Worm (Caenorhabditis elegans): Measurements from ENCODE around the gene osta-1.

osta-1 gene

DNA sequence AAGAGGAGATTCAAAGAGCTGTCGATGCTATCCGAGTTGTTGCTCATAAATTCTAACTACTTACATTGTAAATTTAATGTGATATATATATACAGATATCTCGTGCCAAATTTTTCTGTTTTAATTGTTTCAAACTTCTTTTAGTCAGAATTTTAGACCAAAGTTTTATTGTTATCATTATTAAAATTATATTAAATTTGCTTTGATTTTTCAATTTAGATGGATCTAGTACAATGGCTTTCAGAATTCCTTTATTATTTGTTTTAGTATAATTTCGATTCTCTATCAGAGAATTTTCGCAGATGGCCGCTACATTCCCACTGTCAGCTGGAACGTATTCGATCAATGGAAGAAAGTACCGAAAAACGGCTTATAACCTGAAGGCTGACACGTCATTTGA, 50.9 kb downstream of the osta-1 start, which contains the start of gene ascc-1:
ascc-1 (plus strand) TSS at position 301 of the 400 bp plus-strand sequence.
- TF ChIP-seq let-526 (GFP tag; IDR thresholded peaks at IDR 0.05), result no peak
- TF ChIP-seq lin-26 (GFP tag; IDR thresholded peaks at IDR 0.05), result no peak
- no peak for TF ChIP-seq F33H1.4 (GFP tag; IDR thresholded peaks at IDR 0.05)
- no peak for TF ChIP-seq mxl-1 (tag; optimal IDR thresholded peaks at IDR 0.05)
- no peak for TF ChIP-seq F49E8.2 (tag; optimal IDR thresholded peaks at IDR 0.05; ENCODE audit: insufficient read depth)
- no peak for TF ChIP-seq ceh-58 (GFP tag; IDR thresholded peaks at IDR 0.05)
- TF ChIP-seq ets-4 (GFP tag; optimal IDR thresholded peaks at IDR 0.05), result no peak
- no peak for TF ChIP-seq him-1 (tag; optimal IDR thresholded peaks at IDR 0.05)

DNA sequence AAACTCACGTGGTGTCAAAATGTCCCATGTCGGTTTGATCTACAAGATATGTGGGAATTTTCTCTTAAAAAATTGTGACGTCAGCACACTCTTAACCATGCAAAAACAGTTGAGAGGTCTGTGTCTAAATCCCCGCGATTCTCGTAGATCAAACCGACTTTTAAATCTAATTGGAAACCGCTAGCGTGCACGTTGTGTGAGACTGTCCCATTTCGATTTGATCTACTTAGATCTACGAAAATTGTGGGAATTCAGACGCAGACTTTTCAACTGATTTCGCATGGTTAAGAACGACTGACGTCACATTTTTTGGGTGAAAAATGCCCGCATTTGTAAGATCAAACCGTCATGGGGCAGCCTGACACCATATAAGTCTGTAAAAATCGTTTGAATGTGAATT, 51.4 kb downstream of the osta-1 start:
- TF ChIP-seq B0336.3 (GFP tag; IDR thresholded peaks at IDR 0.05) (peak; percentile 59; the same call in 1 of the 2 replicates), pbrm-1 (GFP tag; IDR thresholded peaks at IDR 0.05) (peak; percentile 55; the same call in 1 of the 2 replicates), dpl-1 (GFP tag; optimal IDR thresholded peaks at IDR 0.05) (peak; percentile 16), unc-62 (GFP tag; optimal IDR thresholded peaks at IDR 0.05) (no peak), ekl-4 (GFP tag; IDR thresholded peaks at IDR 0.05) (0 out of 2 replicates have a peak, but pooled peaks have one; percentile 45), lsy-27 (tag; optimal IDR thresholded peaks at IDR 0.05; ENCODE audit: borderline replicate concordance, insufficient read depth) (no peak), efl-1 (GFP tag; optimal IDR thresholded peaks at IDR 0.05) (peak; percentile 10), madf-6 (GFP tag; IDR thresholded peaks at IDR 0.05) (peak; percentile 66), xnd-1 (tag; optimal IDR thresholded peaks at IDR 0.05) (peak; percentile 17)
